Fruit fly (Drosophila melanogaster) whole organism: ENCODE results near the gene pbl.

Experiments
- CG8478 ChIP-seq: fragments of >200 bp; optimal IDR thresholded peaks from 2 replicates; lab custom pipeline; 2018; ENCODE audit warnings: inconsistent platforms
- Dll ChIP-seq: fragments of >200 bp; optimal IDR thresholded peaks from 2 replicates; lab custom pipeline; 2017
- EcR ChIP-seq, 2 experiments: fragments of >200 bp; optimal IDR thresholded peaks; 2 replicates each; lab custom pipeline; 2017; ENCODE audit warnings: missing biosample characterization in 2 of 2, missing genetic modification characterization in 2 of 2, missing genetic modification reagents in 2 of 2
- pan ChIP-seq: fragments of >200 bp; optimal IDR thresholded peaks from 2 replicates; lab custom pipeline; 2017
- psq ChIP-seq: fragments of >200 bp; optimal IDR thresholded peaks from 2 replicates; lab custom pipeline; 2017
- usp ChIP-seq: fragments of >200 bp; optimal IDR thresholded peaks from 2 replicates; lab custom pipeline; 2017; ENCODE audit warnings: missing biosample characterization, missing genetic modification characterization, mixed read lengths

Gene pbl

DNA sequence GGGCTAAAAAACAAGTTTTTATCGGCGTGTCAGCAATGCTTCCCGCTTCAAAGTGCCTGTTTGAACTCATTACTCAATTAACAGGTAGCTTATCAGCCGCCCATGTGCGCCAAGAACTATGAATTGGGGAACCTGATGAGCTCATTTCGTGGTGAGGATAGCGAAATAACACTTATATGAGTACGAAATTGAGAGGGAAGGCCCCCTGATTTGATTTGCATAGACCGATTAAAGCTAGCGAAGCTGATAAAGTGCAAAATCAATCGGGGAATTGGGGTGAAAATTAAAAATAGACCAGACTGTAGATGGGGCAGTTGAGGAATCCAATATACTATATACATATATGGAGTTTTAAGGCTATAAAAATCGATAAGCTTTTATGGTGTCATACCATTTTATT lies 22.4 kb upstream of the pbl start:
- no peak for TF ChIP-seq usp (GFP tag; lab: Kevin White, UChicago)
- no peak for TF ChIP-seq CG8478
- no peak for TF ChIP-seq EcR (GFP tag; optimal IDR thresholded peaks at IDR 0.05; lab: Kevin White, UChicago)
- no peak for TF ChIP-seq Dll (lab: Kevin White, UChicago)
- no peak for TF ChIP-seq pan (lab: Kevin White, UChicago)
- TF ChIP-seq psq (lab: Kevin White, UChicago): no peak

DNA sequence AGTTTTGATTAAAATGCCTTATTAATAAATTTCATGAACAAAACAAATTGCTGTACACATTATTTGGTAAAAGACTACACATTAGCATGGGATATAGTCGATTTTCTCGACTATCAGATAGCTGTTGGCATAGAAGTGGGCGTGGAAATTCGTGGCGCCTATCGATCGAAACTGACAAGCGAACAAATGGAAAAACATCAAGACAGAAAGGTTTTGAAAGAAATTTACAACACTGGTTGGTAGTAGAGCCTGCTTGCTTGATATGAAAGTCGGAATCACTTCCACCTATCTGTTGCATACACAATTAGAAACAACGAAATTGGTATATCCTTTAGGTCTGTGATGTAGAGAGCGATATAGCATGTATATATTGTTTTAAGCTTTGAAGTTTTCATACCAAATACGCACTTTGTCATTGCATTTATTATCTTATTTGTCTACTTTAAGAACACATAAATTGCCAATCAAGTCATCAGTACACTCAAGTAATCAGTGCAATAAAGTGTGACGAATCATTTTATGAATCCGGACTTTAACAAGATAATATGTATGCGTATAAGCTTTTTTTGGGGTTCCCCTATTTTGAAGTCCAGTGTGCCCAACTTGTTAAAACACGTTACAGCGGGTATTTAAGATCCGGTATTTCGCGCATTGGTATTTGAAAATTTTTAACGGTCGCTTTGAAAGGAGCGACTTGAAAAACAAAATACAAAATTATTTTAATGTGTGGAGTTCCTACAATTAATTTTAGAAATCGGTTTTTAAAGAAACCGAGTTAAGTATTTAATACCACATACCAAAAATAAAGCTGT lies 4.3 kb upstream of the pbl start:
- TF ChIP-seq psq (lab: Kevin White, UChicago) (no peak), usp (GFP tag; lab: Kevin White, UChicago) (no peak), pan (lab: Kevin White, UChicago) (no peak), EcR (GFP tag; optimal IDR thresholded peaks at IDR 0.05; lab: Kevin White, UChicago) (no peak), Dll (lab: Kevin White, UChicago) (no peak), CG8478 (no peak)

DNA sequence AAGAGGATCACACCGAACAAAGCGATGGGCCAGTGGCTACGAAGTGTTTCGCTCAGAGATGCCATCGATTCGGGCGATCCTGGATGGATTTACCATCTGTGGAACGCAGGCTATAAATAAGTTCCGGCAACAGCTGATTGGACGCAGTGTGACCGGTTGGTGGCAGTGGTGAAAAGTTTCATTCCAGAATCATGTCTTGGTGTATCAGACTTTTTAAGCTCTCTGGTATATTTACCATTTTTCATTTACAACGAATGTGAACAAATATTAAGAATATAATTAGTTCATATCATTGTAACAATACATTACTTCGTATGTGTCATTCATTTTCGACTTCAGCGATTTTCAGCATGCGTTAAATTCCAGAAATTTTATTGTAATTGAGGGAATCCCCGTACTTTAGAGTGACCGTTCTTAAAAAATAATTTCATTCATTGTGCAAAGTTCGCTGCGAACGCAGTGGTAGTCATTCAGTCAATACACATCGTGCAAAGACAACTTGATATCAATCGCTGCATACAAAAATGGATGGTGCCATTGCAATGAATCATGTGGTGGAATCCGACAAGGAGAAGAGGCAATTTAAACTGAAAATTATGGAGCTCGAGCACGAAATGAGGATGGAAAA lies 3.3 kb upstream of the pbl start, which contains the start of gene Tmem43:
Tmem43 (minus strand) TSS at position 152 of the 628 bp plus-strand sequence.
- TF ChIP-seq psq (lab: Kevin White, UChicago): no peak
- TF ChIP-seq usp (GFP tag; lab: Kevin White, UChicago): no peak
- no peak for TF ChIP-seq CG8478
- no peak for TF ChIP-seq Dll (lab: Kevin White, UChicago)
- no peak for TF ChIP-seq EcR (GFP tag; optimal IDR thresholded peaks at IDR 0.05; lab: Kevin White, UChicago)
- no peak for TF ChIP-seq pan (lab: Kevin White, UChicago)

DNA sequence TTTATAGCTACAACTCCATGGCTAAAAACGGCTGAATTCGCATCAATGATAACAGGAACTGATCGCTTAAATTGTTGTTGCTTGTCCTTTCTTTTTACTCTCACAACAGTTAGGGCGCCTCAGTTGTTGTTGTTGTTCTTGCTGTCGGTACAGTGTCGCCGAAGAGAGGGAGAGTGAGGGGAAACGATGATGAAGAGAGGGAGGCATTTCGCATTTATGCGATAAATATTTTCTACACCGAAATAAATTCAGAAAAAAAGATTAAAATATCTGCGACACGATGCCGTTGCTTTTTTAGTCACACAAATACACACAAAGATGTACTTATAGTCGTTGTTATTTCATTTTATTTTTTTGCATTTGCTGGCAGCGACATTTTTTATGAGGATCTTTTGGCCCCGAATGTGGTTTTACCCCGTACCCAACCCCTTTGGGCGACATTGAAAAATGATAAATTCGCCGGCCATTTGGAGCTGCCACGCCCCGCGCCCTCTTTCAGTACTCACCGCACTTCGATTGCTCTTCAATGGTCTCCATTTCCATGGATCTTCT lies 762 bp downstream of the pbl start:
- no peak for TF ChIP-seq EcR (GFP tag; optimal IDR thresholded peaks at IDR 0.05; lab: Kevin White, UChicago)
- TF ChIP-seq Dll (lab: Kevin White, UChicago): no peak
- no peak for TF ChIP-seq CG8478
- TF ChIP-seq psq (lab: Kevin White, UChicago): no peak
- TF ChIP-seq usp (GFP tag; lab: Kevin White, UChicago): no peak
- no peak for TF ChIP-seq pan (lab: Kevin White, UChicago)

DNA sequence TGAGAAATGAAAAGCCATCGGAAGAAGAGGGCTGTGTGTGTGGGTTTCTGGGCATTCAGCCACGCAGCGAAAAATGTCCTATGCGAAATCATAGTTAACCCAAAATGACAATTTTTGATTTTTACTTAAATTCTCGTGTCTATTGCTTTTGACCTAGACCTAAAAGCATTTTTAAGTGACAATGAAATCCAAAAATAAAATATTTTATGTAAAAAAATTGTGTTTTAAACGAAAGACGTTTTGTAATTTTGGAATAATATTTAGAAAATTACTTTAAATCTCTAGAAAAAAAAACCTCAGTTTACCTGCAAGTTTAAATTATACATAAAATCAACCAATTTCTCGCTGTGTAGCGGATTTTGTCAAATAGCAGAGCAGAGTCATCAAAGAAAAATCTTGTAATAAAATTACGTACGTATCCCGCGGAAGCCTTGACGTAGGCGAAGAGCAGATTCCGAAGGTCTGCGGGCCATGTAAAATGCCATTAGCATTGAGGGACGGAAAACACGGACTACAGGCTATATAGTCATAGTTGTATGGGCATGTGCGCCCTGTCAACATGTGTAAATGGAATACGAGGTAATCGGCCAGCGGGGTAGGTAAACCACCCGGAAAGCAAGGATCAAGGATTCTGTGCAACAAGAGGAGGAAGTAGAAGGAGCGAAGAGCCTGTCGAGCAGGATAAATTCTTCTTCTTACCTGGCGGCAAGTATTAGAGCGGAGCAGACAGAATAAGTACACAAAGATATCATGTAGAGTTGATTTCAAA lies 1.9 kb downstream of the pbl start:
- TF ChIP-seq pan (lab: Kevin White, UChicago) (no peak), Dll (lab: Kevin White, UChicago) (no peak), usp (GFP tag; lab: Kevin White, UChicago) (no peak), psq (lab: Kevin White, UChicago) (no peak)

DNA sequence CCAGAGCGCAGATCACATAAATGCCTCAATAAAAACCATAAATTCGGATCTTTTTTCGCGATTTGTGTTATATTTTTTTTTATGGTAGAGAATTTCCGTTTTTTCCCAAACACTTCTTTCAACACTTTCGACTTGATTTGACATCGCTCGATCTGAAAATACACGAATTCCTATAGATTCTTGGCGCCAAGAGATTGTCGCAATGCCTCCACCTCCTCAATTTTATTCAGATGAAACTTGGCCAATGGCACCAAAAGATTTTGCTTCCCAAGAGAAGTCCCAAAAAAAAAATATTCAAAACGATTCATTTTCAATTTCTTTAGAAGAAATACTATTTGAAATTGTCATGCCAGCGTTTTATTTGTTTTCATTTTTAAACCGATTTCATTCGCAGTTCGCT lies 7.2 kb downstream of the pbl start:
- TF ChIP-seq CG8478 (no peak), psq (lab: Kevin White, UChicago) (no peak), Dll (lab: Kevin White, UChicago) (no peak), usp (GFP tag; lab: Kevin White, UChicago) (no peak), EcR (GFP tag; optimal IDR thresholded peaks at IDR 0.05; lab: Kevin White, UChicago) (no peak), pan (lab: Kevin White, UChicago) (no peak)

DNA sequence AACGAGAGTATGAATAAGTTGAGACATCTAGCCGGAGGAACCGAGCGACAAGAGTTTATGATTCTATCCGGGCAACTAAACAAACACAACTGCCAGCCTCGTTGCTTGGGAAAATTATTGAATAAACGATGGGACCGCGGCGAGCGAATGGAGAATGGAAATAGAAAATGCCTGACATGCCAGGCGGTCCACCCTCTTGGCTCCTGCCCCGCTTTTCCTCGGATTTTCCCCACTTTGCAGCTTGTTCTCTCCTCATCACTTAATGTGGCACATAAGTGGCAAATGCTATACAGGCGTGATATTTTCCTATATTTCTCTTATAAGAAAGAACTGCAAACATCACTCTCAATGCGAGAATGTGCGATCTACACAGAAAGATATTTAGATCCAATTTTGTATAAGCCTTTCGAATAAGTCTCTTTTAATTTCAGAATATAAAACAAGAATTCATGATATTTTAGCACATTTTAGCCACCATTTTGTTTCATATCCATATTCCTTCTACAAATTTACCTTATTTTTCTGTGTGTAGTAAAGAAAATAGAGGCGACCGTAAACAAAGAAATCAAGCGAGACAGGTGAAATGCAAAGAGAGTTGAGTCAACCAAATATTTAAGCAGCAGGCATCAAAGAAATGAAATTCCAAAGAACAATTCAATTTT lies 8.1 kb downstream of the pbl start:
- TF ChIP-seq Dll (lab: Kevin White, UChicago): no peak

DNA sequence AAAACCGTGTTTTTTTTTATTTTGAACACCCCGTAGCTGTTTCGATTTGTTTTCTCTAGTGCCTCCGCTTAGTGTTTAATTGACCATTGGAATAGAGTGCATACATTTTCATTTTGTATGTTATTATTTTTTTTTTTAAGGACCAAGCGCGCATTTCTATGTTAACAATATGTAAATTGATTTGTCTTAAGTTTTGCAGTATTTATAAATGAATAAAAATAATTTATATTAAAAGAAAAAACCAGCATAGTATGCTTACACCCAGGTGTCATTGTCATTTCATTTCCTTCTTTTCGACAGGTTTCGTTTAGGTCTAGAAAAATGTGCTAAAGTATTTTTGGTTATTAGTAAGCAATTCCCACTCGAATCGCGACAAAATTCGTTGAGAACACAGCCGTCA lies 17.2 kb downstream of the pbl start, which contains the start of gene eIF4E5:
eIF4E5 (plus strand) TSS at position 301 of the 400 bp plus-strand sequence.
- TF ChIP-seq usp (GFP tag; lab: Kevin White, UChicago) (no peak), psq (lab: Kevin White, UChicago) (no peak), EcR (GFP tag; optimal IDR thresholded peaks at IDR 0.05; lab: Kevin White, UChicago) (no peak), pan (lab: Kevin White, UChicago) (no peak), CG8478 (no peak), Dll (lab: Kevin White, UChicago) (no peak)

DNA sequence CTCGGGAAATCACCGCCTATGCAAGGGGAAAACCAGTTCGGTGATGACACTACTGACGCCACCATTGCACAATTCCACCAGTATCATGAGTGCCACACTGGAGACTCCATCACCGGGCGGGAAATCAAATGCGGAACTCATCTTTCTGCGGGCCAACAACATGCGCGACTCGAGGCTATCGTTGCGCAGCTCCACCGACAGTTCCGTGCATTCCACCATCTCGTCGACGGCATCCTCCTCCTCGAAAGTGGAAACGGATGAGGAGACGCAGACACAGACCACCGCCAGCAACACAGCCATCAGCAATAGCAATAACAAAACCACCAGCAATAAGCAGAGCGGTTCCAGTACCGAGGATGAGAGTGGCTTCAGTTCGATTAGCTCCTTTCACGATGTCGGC lies 17.9 kb downstream of the pbl start:
- no peak for TF ChIP-seq psq (lab: Kevin White, UChicago)
- TF ChIP-seq pan (lab: Kevin White, UChicago): no peak
- TF ChIP-seq usp (GFP tag; lab: Kevin White, UChicago): no peak
- TF ChIP-seq EcR (GFP tag; optimal IDR thresholded peaks at IDR 0.05; lab: Kevin White, UChicago): no peak
- no peak for TF ChIP-seq Dll (lab: Kevin White, UChicago)
- no peak for TF ChIP-seq CG8478

DNA sequence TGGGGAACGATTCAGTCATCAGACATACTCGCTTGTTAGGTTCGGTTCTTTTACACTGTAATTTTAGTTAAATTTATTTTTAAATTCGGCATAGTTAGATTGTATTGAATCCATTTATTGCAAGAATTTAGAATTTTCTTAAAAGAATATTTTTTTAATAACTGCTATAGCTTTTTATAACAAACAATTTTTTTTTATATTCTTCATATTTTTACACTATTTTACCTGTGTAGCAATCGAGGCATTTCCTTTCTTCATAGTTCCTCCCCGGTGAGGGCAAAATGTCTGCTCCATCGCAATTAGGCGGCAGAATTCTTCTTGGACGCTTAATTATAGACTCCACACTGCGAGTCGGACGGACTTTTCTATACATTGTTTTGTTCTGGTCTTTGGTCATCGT lies 21.2 kb downstream of the pbl start:
- no peak for TF ChIP-seq psq (lab: Kevin White, UChicago)
- no peak for TF ChIP-seq EcR (GFP tag; optimal IDR thresholded peaks at IDR 0.05; lab: Kevin White, UChicago)
- no peak for TF ChIP-seq pan (lab: Kevin White, UChicago)
- no peak for TF ChIP-seq usp (GFP tag; lab: Kevin White, UChicago)
- TF ChIP-seq Dll (lab: Kevin White, UChicago): no peak
- no peak for TF ChIP-seq CG8478
